Worm (Caenorhabditis elegans) whole organism, young adult: ENCODE results near the gene brd-1.

Experiments used
- B0019.2 ChIP-seq: fragments of 200-800 bp; sonication (Bioruptor generic); conservative IDR thresholded peaks from 2 replicates; pipeline ENCODE4 v1.3.6; 2022; ENCODE audit warnings: missing genetic modification reagents, missing genetic modification characterization, missing compliant biosample characterization
- B0261.1 ChIP-seq: sonication (generic microtip); optimal IDR thresholded peaks from 2 replicates; lab custom pipeline; 2016; ENCODE audit warnings: mild to moderate bottlenecking, missing genetic modification characterization, moderate library complexity, missing compliant biosample characterization
- B0336.3 ChIP-seq: fragments of 200-800 bp; sonication (Bioruptor generic); IDR thresholded peaks from 2 replicates; pipeline ENCODE4 v1.3.6; 2022; ENCODE audit warnings: missing genetic modification characterization, missing compliant biosample characterization
- C06A6.2 ChIP-seq: fragments of 200-800 bp; sonication (Bioruptor generic); conservative IDR thresholded peaks from 2 replicates; pipeline ENCODE4 v1.3.6; 2022; ENCODE audit warnings: missing genetic modification characterization, missing compliant biosample characterization
- F10E7.11 ChIP-seq: sonication (generic microtip); optimal IDR thresholded peaks from 2 replicates; lab custom pipeline; 2017; ENCODE audit warnings: mild to moderate bottlenecking, missing genetic modification characterization, moderate library complexity, missing compliant biosample characterization
- F37B4.10 ChIP-seq: fragments of 200-800 bp; sonication (Bioruptor generic); IDR thresholded peaks from 2 replicates; pipeline ENCODE4 v1.3.6; 2022; ENCODE audit warnings: missing genetic modification characterization, missing compliant biosample characterization
- F49E8.2 ChIP-seq: sonication (generic microtip); optimal IDR thresholded peaks from 3 replicates; lab custom pipeline; 2017; ENCODE audit warnings: missing genetic modification characterization, mild to moderate bottlenecking, missing compliant biosample characterization, antibody characterized with exemption, moderate library complexity; ENCODE audit not compliant: insufficient read depth
- F55B11.4 ChIP-seq: sonication (generic microtip); optimal IDR thresholded peaks from 2 replicates; lab custom pipeline; 2016; ENCODE audit warnings: missing compliant biosample characterization, missing genetic modification characterization, borderline replicate concordance; ENCODE audit not compliant: insufficient read depth
- T07F8.4 ChIP-seq: sonication (generic microtip); optimal IDR thresholded peaks from 2 replicates; lab custom pipeline; 2016; ENCODE audit warnings: mild to moderate bottlenecking, missing genetic modification characterization, moderate library complexity, missing compliant biosample characterization
- T26A5.8 ChIP-seq: sonication (generic microtip); optimal IDR thresholded peaks from 2 replicates; lab custom pipeline; 2016; ENCODE audit warnings: missing genetic modification characterization, missing compliant biosample characterization
- Y67H2A.10 ChIP-seq: fragments of 200-800 bp; sonication (Bioruptor generic); conservative IDR thresholded peaks from 2 replicates; pipeline ENCODE4 v1.3.6; 2022; ENCODE audit warnings: missing genetic modification reagents, missing genetic modification characterization, missing compliant biosample characterization
- akir-1 ChIP-seq: fragments of 200-800 bp; sonication (Bioruptor generic); optimal IDR thresholded peaks from 2 replicates; lab custom pipeline; 2018; ENCODE audit warnings: mild to moderate bottlenecking, missing genetic modification characterization, moderate library complexity, missing compliant biosample characterization
- atf-7 ChIP-seq: sonication (generic microtip); optimal IDR thresholded peaks from 2 replicates; lab custom pipeline; 2017; ENCODE audit warnings: mild to moderate bottlenecking, missing genetic modification characterization, missing compliant biosample characterization
- attf-3 ChIP-seq: fragments of 200-800 bp; sonication (Bioruptor generic); conservative IDR thresholded peaks from 2 replicates; pipeline ENCODE4 v1.3.6; 2022; ENCODE audit warnings: missing genetic modification reagents, missing genetic modification characterization, missing compliant biosample characterization
- ceh-91 ChIP-seq: fragments of 200-800 bp; sonication (Bioruptor generic); IDR thresholded peaks from 2 replicates; pipeline ENCODE4 v1.3.6; 2022; ENCODE audit warnings: missing genetic modification reagents, missing genetic modification characterization, missing compliant biosample characterization
- chd-7 ChIP-seq: sonication (generic microtip); optimal IDR thresholded peaks from 2 replicates; lab custom pipeline; 2016; ENCODE audit warnings: mild to moderate bottlenecking, missing genetic modification characterization, moderate library complexity, missing compliant biosample characterization
- die-1 ChIP-seq: sonication (generic microtip); optimal IDR thresholded peaks from 2 replicates; lab custom pipeline; 2016; ENCODE audit warnings: missing genotype, mild to moderate bottlenecking, missing genetic modification characterization, missing compliant biosample characterization
- dpl-1 ChIP-seq: fragments of 150-350 bp; optimal IDR thresholded peaks from 2 replicates; lab custom pipeline; 2014; ENCODE audit warnings: missing biosample characterization, missing genetic modification reagents, missing genetic modification characterization
- egl-18 ChIP-seq: fragments of 200-800 bp; sonication (Bioruptor generic); IDR thresholded peaks from 2 replicates; pipeline ENCODE4 v1.3.6; 2022; ENCODE audit warnings: missing genetic modification reagents, missing genetic modification characterization, missing compliant biosample characterization
- egl-44 ChIP-seq: fragments of 200-800 bp; sonication (Bioruptor generic); IDR thresholded peaks from 2 replicates; pipeline ENCODE4 v1.3.6; 2022; ENCODE audit warnings: missing genetic modification reagents, missing genetic modification characterization, missing compliant biosample characterization
- ekl-4 ChIP-seq: fragments of 200-800 bp; sonication (Bioruptor generic); IDR thresholded peaks from 2 replicates; pipeline ENCODE4 v1.3.6; 2022; ENCODE audit warnings: missing genetic modification reagents, missing genetic modification characterization, missing compliant biosample characterization
- ets-4 ChIP-seq: fragments of 200-800 bp; sonication (Bioruptor generic); optimal IDR thresholded peaks from 2 replicates; lab custom pipeline; 2018; ENCODE audit warnings: mild to moderate bottlenecking, missing genetic modification characterization, missing compliant biosample characterization
- hlh-26 ChIP-seq: fragments of 200-800 bp; sonication (Bioruptor generic); conservative IDR thresholded peaks from 2 replicates; pipeline ENCODE4 v1.3.6; 2022; ENCODE audit warnings: missing genetic modification reagents, missing genetic modification characterization, missing compliant biosample characterization
- hmg-20 ChIP-seq: fragments of 200-800 bp; sonication (Bioruptor generic); IDR thresholded peaks from 2 replicates; pipeline ENCODE4 v1.3.6; 2022; ENCODE audit warnings: missing genetic modification reagents, missing genetic modification characterization, missing compliant biosample characterization
- let-607 ChIP-seq, 2 experiments: fragments of 200-800 bp in 1 of 2; sonication (Bioruptor generic) in 1 of 2; sonication (generic microtip) in 1 of 2; optimal IDR thresholded peaks; 2 replicates each; lab custom pipeline; 2016 to 2018; ENCODE audit warnings: mild to moderate bottlenecking in 2 of 2, missing compliant biosample characterization in 2 of 2, missing genetic modification characterization in 2 of 2, moderate library complexity in 2 of 2, missing genotype in 1 of 2
- lin-26 ChIP-seq: fragments of 200-800 bp; sonication (Bioruptor generic); IDR thresholded peaks from 2 replicates; pipeline ENCODE4 v1.3.6; 2022; ENCODE audit warnings: missing genetic modification reagents, missing genetic modification characterization, missing compliant biosample characterization
- lin-35 ChIP-seq, 3 experiments: fragments of 150-350 bp in 2 of 3; sonication (generic microtip) in 1 of 3; optimal IDR thresholded peaks; 2 replicates each; lab custom pipeline; 2014 to 2018; ENCODE audit warnings: missing biosample characterization in 3 of 3, missing genetic modification characterization in 3 of 3, missing genetic modification reagents in 3 of 3
- lin-40 ChIP-seq: sonication (generic microtip); optimal IDR thresholded peaks from 2 replicates; lab custom pipeline; 2016; ENCODE audit warnings: missing genetic modification characterization, mild to moderate bottlenecking, missing compliant biosample characterization, missing genotype, missing genetic modification reagents
- lsy-27 ChIP-seq: sonication (generic microtip); optimal IDR thresholded peaks from 2 replicates; lab custom pipeline; 2017; ENCODE audit warnings: missing genetic modification characterization, mild to moderate bottlenecking, missing compliant biosample characterization, antibody characterized with exemption, missing genotype, borderline replicate concordance; ENCODE audit not compliant: insufficient read depth
- mcd-1 ChIP-seq: fragments of 200-800 bp; sonication (Bioruptor generic); IDR thresholded peaks from 2 replicates; pipeline ENCODE4 v1.3.6; 2022; ENCODE audit warnings: missing genetic modification reagents, missing genetic modification characterization, missing compliant biosample characterization
- mel-28 ChIP-seq: sonication (generic microtip); optimal IDR thresholded peaks from 2 replicates; lab custom pipeline; 2016; ENCODE audit warnings: borderline replicate concordance, mild to moderate bottlenecking, missing genetic modification characterization, missing compliant biosample characterization
- mes-4 ChIP-seq: sonication (generic microtip); optimal IDR thresholded peaks from 2 replicates; lab custom pipeline; 2016; ENCODE audit warnings: missing genotype, missing genetic modification characterization, missing compliant biosample characterization
- nfya-2 ChIP-seq: fragments of 200-800 bp; sonication (Bioruptor generic); IDR thresholded peaks from 2 replicates; pipeline ENCODE4 v1.3.6; 2022; ENCODE audit warnings: missing genetic modification reagents, missing genetic modification characterization, missing compliant biosample characterization
- nhr-179 ChIP-seq: sonication (generic microtip); optimal IDR thresholded peaks from 2 replicates; lab custom pipeline; 2016; ENCODE audit warnings: mild to moderate bottlenecking, missing genetic modification characterization, missing compliant biosample characterization
- nhr-27 ChIP-seq: fragments of 200-800 bp; sonication (Bioruptor generic); optimal IDR thresholded peaks from 2 replicates; lab custom pipeline; 2018; ENCODE audit warnings: mild to moderate bottlenecking, missing genetic modification characterization, moderate library complexity, missing compliant biosample characterization
- nhr-80 ChIP-seq: sonication (generic microtip); optimal IDR thresholded peaks from 2 replicates; lab custom pipeline; 2016; ENCODE audit warnings: missing genetic modification characterization, missing compliant biosample characterization
- pha-4 ChIP-seq: fragments of 150-350 bp; sonication (generic microtip); optimal IDR thresholded peaks from 2 replicates; lab custom pipeline; 2014; ENCODE audit warnings: missing biosample characterization, missing genetic modification reagents, missing genetic modification characterization
- rcor-1 ChIP-seq: fragments of 200-800 bp; sonication (Bioruptor generic); IDR thresholded peaks from 2 replicates; pipeline ENCODE4 v1.3.6; 2022; ENCODE audit warnings: missing genetic modification reagents, missing genetic modification characterization, missing compliant biosample characterization
- repo-1 ChIP-seq: sonication (generic microtip); optimal IDR thresholded peaks from 2 replicates; lab custom pipeline; 2017; ENCODE audit warnings: mild to moderate bottlenecking, missing genetic modification characterization, missing compliant biosample characterization
- rpc-1 ChIP-seq, 2 experiments: fragments of 150-350 bp in 1 of 2; sonication (generic microtip) in 1 of 2; optimal IDR thresholded peaks; 2 replicates each; lab custom pipeline; 2014 to 2018; ENCODE audit warnings: missing biosample characterization in 1 of 2, missing genetic modification characterization in 1 of 2, missing genetic modification reagents in 1 of 2, missing genotype in 1 of 2
- sea-2 ChIP-seq: fragments of 200-800 bp; sonication (Bioruptor generic); IDR thresholded peaks from 2 replicates; pipeline ENCODE4 v1.3.6; 2022; ENCODE audit warnings: missing genetic modification characterization, missing compliant biosample characterization
- snpc-1.3 ChIP-seq: sonication (generic microtip); optimal IDR thresholded peaks from 2 replicates; lab custom pipeline; 2017; ENCODE audit warnings: missing genetic modification characterization, mild to moderate bottlenecking, missing compliant biosample characterization, antibody characterized with exemption, moderate library complexity, missing genotype, missing genetic modification reagents; ENCODE audit not compliant: insufficient read depth
- somi-1 ChIP-seq: fragments of 200-800 bp; sonication (Bioruptor generic); optimal IDR thresholded peaks from 2 replicates; lab custom pipeline; 2018; ENCODE audit warnings: mild to moderate bottlenecking, missing genetic modification characterization, missing compliant biosample characterization
- tbp1 ChIP-seq: fragments of 200-800 bp; sonication (Bioruptor generic); optimal IDR thresholded peaks from 2 replicates; lab custom pipeline; 2018; ENCODE audit warnings: mild to moderate bottlenecking, missing genetic modification characterization, missing compliant biosample characterization
- xnd-1 ChIP-seq: sonication (generic microtip); optimal IDR thresholded peaks from 2 replicates; lab custom pipeline; 2016; ENCODE audit warnings: missing genotype, missing genetic modification reagents, missing genetic modification characterization, missing compliant biosample characterization
- ztf-25 ChIP-seq: fragments of 200-800 bp; sonication (Bioruptor generic); IDR thresholded peaks from 2 replicates; pipeline ENCODE4 v1.3.6; 2022; ENCODE audit warnings: missing genetic modification reagents, missing genetic modification characterization, missing compliant biosample characterization
- ztf-3 ChIP-seq: fragments of 200-800 bp; sonication (Bioruptor generic); optimal IDR thresholded peaks from 2 replicates; lab custom pipeline; 2018; ENCODE audit warnings: mild to moderate bottlenecking, missing genetic modification characterization, missing compliant biosample characterization

The brd-1 gene

ce11 chrIII:6898518-6898917, 9.2 kb upstream of the brd-1 start (continued):
- TF ChIP-seq nfya-2 (GFP tag; lab: Robert Waterston, UW) (no peak), B0261.1 (tag; lab: Kevin White, UChicago) (no peak), F55B11.4 (no peak), sea-2 (GFP tag; lab: Robert Waterston, UW) (no peak), egl-18 (GFP tag; lab: Robert Waterston, UW) (no peak), egl-44 (GFP tag; lab: Robert Waterston, UW) (no peak), F49E8.2 (no peak), nhr-179 (no peak), T26A5.8 (tag; lab: Kevin White, UChicago) (no peak), hlh-26 (GFP tag; lab: Robert Waterston, UW) (no peak), akir-1 (GFP tag; lab: Kevin White, UChicago) (no peak), mes-4 (no peak)

ce11 chrIII:6897587-6898064, 8.3 kb upstream of the brd-1 start, which contains the start of gene T07E3.4:
Gene T07E3.4, plus strand, starts transcription at chrIII:6898014.
- no peak for TF ChIP-seq F37B4.10 (GFP tag; lab: Robert Waterston, UW)
- no peak for TF ChIP-seq let-607 (tag; optimal IDR thresholded peaks at IDR 0.05; lab: Kevin White, UChicago)
- TF ChIP-seq B0019.2 (GFP tag; lab: Robert Waterston, UW): no peak
- TF ChIP-seq ekl-4 (GFP tag; lab: Robert Waterston, UW): no peak
- TF ChIP-seq dpl-1 (GFP tag; lab: Kevin White, UChicago): no peak
- TF ChIP-seq F10E7.11 (tag; lab: Kevin White, UChicago): no peak
- no peak for TF ChIP-seq hlh-26 (GFP tag; lab: Robert Waterston, UW)
- peak; percentile 78 for TF ChIP-seq somi-1 (GFP tag; lab: Kevin White, UChicago)
- TF ChIP-seq B0336.3: no peak
- no peak for TF ChIP-seq T07F8.4 (tag; lab: Kevin White, UChicago)
- no peak for TF ChIP-seq attf-3 (GFP tag; lab: Robert Waterston, UW)
- no peak for TF ChIP-seq ztf-25 (GFP tag; lab: Robert Waterston, UW)
- no peak for TF ChIP-seq Y67H2A.10 (GFP tag; lab: Robert Waterston, UW)
- no peak for TF ChIP-seq ets-4 (GFP tag; lab: Kevin White, UChicago)
- TF ChIP-seq nhr-27 (tag; lab: Kevin White, UChicago): no peak
- no peak for TF ChIP-seq rcor-1 (GFP tag; lab: Robert Waterston, UW)
- no peak for TF ChIP-seq tbp1 (GFP tag; lab: Kevin White, UChicago)
- no peak for TF ChIP-seq snpc-1.3 (tag; lab: Kevin White, UChicago)
- TF ChIP-seq mel-28 (tag; lab: Kevin White, UChicago): no peak
- peak; percentile 13 for TF ChIP-seq chd-7
- TF ChIP-seq F55B11.4: no peak
- no peak for TF ChIP-seq xnd-1
- peak in 1 of 3 experiments; percentile 41 for TF ChIP-seq lin-35 (GFP tag; optimal IDR thresholded peaks at IDR 0.05; lab: Kevin White, UChicago)
- TF ChIP-seq ztf-3: no peak
- no peak for TF ChIP-seq rpc-1 (optimal IDR thresholded peaks at IDR 0.05; lab: Kevin White, UChicago)
- TF ChIP-seq rpc-1 (tag; optimal IDR thresholded peaks at IDR 0.05; lab: Kevin White, UChicago): no peak
- no peak for TF ChIP-seq ceh-91 (GFP tag; lab: Robert Waterston, UW)
- TF ChIP-seq nhr-80 (tag; lab: Kevin White, UChicago): peak; percentile 35
- peak; percentile 80 for TF ChIP-seq lin-40 (tag; lab: Kevin White, UChicago)
- peak; percentile 0 for TF ChIP-seq die-1 (tag; lab: Kevin White, UChicago)
- no peak for TF ChIP-seq repo-1 (tag; lab: Kevin White, UChicago)
- peak; percentile 36; the same call in 1 of the 2 replicates for TF ChIP-seq mcd-1 (GFP tag; lab: Robert Waterston, UW)
- TF ChIP-seq lsy-27: no peak
- peak; percentile 45 for TF ChIP-seq pha-4 (tag; lab: Kevin White, UChicago)
- TF ChIP-seq C06A6.2 (GFP tag; lab: Robert Waterston, UW): no peak; the same call in 1 of the 2 replicates
- TF ChIP-seq hmg-20 (GFP tag; lab: Robert Waterston, UW): no peak
- TF ChIP-seq atf-7: peak; percentile 38
- TF ChIP-seq lin-26 (GFP tag; lab: Robert Waterston, UW): no peak
